Fruit fly (Drosophila melanogaster): ENCODE data around the gene CG5854.
A peak's percentile ranks its signal among the peaks of the same experiment; 100 is the strongest.

The CG5854 gene

dm6 chr3R:23927429-23927828, 6.3 kb upstream of the CG5854 start, which contains the start of gene CG13601 (continued):
- TF ChIP-seq CG16779 (GFP tag; IDR thresholded peaks at IDR 0.05) = no peak
- peak; percentile 49 for TF ChIP-seq CG30403 (GFP tag; optimal IDR thresholded peaks at IDR 0.05)
- TF ChIP-seq CG12942 (GFP tag; optimal IDR thresholded peaks at IDR 0.05) = no peak
- peak; percentile 30 for TF ChIP-seq stwl (tag; optimal IDR thresholded peaks at IDR 0.05)
- TF ChIP-seq Tbp (GFP tag; optimal IDR thresholded peaks at IDR 0.05) = no peak
- TF ChIP-seq CG13894 (tag; optimal IDR thresholded peaks at IDR 0.05) = peak; percentile 45
- TF ChIP-seq CG10654 (GFP tag; optimal IDR thresholded peaks at IDR 0.05) = no peak
- peak; percentile 75 for TF ChIP-seq Rfx (GFP tag; IDR thresholded peaks at IDR 0.05)
- no peak for TF ChIP-seq gfzf (GFP tag; optimal IDR thresholded peaks at IDR 0.05)
- TF ChIP-seq CG15514 (GFP tag; optimal IDR thresholded peaks at IDR 0.05) = peak; percentile 64
- no peak for TF ChIP-seq ac (GFP tag; optimal IDR thresholded peaks at IDR 0.05)
- peak; percentile 77 for TF ChIP-seq slbo (GFP tag; IDR thresholded peaks at IDR 0.05)
- peak; percentile 53 for TF ChIP-seq Xbp1 (GFP tag; optimal IDR thresholded peaks at IDR 0.05)
- peak; percentile 13 for TF ChIP-seq CG4820 (GFP tag; optimal IDR thresholded peaks at IDR 0.05)
- TF ChIP-seq CG13287 (GFP tag; IDR thresholded peaks at IDR 0.05; ENCODE audit: partially characterized antibody) = peak; percentile 90
- peak; percentile 8 for TF ChIP-seq CG9727 (GFP tag; optimal IDR thresholded peaks at IDR 0.05)
- TF ChIP-seq NFAT (GFP tag; IDR thresholded peaks at IDR 0.05) = peak; percentile 56; the same call in 1 of the 2 replicates
- TF ChIP-seq ems (GFP tag; optimal IDR thresholded peaks at IDR 0.05) = no peak
- TF ChIP-seq sc (optimal IDR thresholded peaks at IDR 0.05) = no peak
- no peak for TF ChIP-seq sc (GFP tag; optimal IDR thresholded peaks at IDR 0.05)
- peak; percentile 27; the same call in 1 of the 2 replicates for TF ChIP-seq CG4730 (GFP tag; IDR thresholded peaks at IDR 0.05)
- no peak for TF ChIP-seq D (optimal IDR thresholded peaks at IDR 0.05)
- TF ChIP-seq D (GFP tag; optimal IDR thresholded peaks at IDR 0.05) = no peak
- no peak for TF ChIP-seq chm (GFP tag; IDR thresholded peaks at IDR 0.05)
- peak; percentile 89 for TF ChIP-seq CG17186 (GFP tag; optimal IDR thresholded peaks at IDR 0.05)
- TF ChIP-seq PHDP (tag; optimal IDR thresholded peaks at IDR 0.05) = peak; percentile 17
- peak; percentile 36 for TF ChIP-seq CG4328 (GFP tag; optimal IDR thresholded peaks at IDR 0.05)
- TF ChIP-seq lmd (GFP tag; IDR thresholded peaks at IDR 0.05) = peak; percentile 48; the same call in 1 of the 2 replicates
- TF ChIP-seq CG33213 (GFP tag; optimal IDR thresholded peaks at IDR 0.05) = no peak
- TF ChIP-seq sob (GFP tag; IDR thresholded peaks at IDR 0.05) = peak; percentile 20; the same call in 1 of the 2 replicates
- peak; percentile 21; the same call in 1 of the 2 replicates for TF ChIP-seq HLH3B (GFP tag; IDR thresholded peaks at IDR 0.05)
- TF ChIP-seq tgo (GFP tag; IDR thresholded peaks at IDR 0.05) = no peak
- peak; percentile 31 for TF ChIP-seq Max (GFP tag; optimal IDR thresholded peaks at IDR 0.05)
- TF ChIP-seq lola (GFP tag; optimal IDR thresholded peaks at IDR 0.05) = peak in 1 of 3 experiments; percentile 6
- TF ChIP-seq chinmo (GFP tag; IDR thresholded peaks at IDR 0.05; ENCODE audit: partially characterized antibody) = peak; percentile 84; the same call in 1 of the 4 replicates
- TF ChIP-seq Hey (tag; optimal IDR thresholded peaks at IDR 0.05) = peak; percentile 24
- TF ChIP-seq pzg (GFP tag; optimal IDR thresholded peaks at IDR 0.05) = peak; percentile 50
- peak; percentile 72 for TF ChIP-seq inv (GFP tag; IDR thresholded peaks at IDR 0.05; ENCODE audit: partially characterized antibody)
- TF ChIP-seq Lpt (GFP tag; optimal IDR thresholded peaks at IDR 0.05) = no peak
- TF ChIP-seq CHES-1-like (GFP tag; optimal IDR thresholded peaks at IDR 0.05) = no peak
- no peak for TF ChIP-seq CG10147 (GFP tag; optimal IDR thresholded peaks at IDR 0.05)
- TF ChIP-seq grau (tag; optimal IDR thresholded peaks at IDR 0.05) = peak; percentile 71
- TF ChIP-seq CG8089 (GFP tag; optimal IDR thresholded peaks at IDR 0.05) = no peak
- peak; percentile 49 for TF ChIP-seq CG12391 (tag; optimal IDR thresholded peaks at IDR 0.05)
- peak; percentile 39; the same call in 1 of the 3 replicates for TF ChIP-seq otp (GFP tag; IDR thresholded peaks at IDR 0.05)
- peak; percentile 24 for TF ChIP-seq Nf-YC (tag; optimal IDR thresholded peaks at IDR 0.05)
- TF ChIP-seq CG4707 (GFP tag; optimal IDR thresholded peaks at IDR 0.05) = no peak
- no peak for TF ChIP-seq prd (optimal IDR thresholded peaks at IDR 0.05)
- peak; percentile 31; the same call in 1 of the 3 replicates for TF ChIP-seq prd (GFP tag; IDR thresholded peaks at IDR 0.05)
- peak; percentile 81 for TF ChIP-seq MESR4 (GFP tag; optimal IDR thresholded peaks at IDR 0.05)
